Worm (Caenorhabditis elegans) whole organism, young adult: ENCODE measurements around the gene btbd-10.

Experiments used
- ama-1 ChIP-seq, 3 experiments: fragments of 150-350 bp in 1 of 3; sonication (generic microtip) in 2 of 3; optimal IDR thresholded peaks; 2 replicates each; lab custom pipeline; 2014 to 2018; ENCODE audit warnings: missing biosample characterization in 2 of 3, missing genetic modification characterization in 2 of 3, missing genetic modification reagents in 2 of 3
- ceh-91 ChIP-seq: fragments of 200-800 bp; sonication (Bioruptor generic); IDR thresholded peaks from 2 replicates; pipeline ENCODE4 v1.3.6; 2022; ENCODE audit warnings: missing genetic modification reagents, missing genetic modification characterization, missing compliant biosample characterization
- egrh-3 ChIP-seq: fragments of 200-800 bp; sonication (Bioruptor generic); IDR thresholded peaks from 2 replicates; pipeline ENCODE4 v1.3.6; 2022; ENCODE audit warnings: missing genetic modification reagents, missing genetic modification characterization, missing compliant biosample characterization
- rec-8 ChIP-seq, 2 experiments: sonication (generic microtip); optimal IDR thresholded peaks; 2 replicates each; lab custom pipeline; 2016; ENCODE audit warnings: mild to moderate bottlenecking in 2 of 2, missing genetic modification characterization in 2 of 2, missing genetic modification reagents in 2 of 2, missing genotype in 2 of 2, missing biosample characterization in 1 of 2, missing compliant biosample characterization in 1 of 2, moderate library complexity in 1 of 2

- TF ChIP-seq ama-1 (optimal IDR thresholded peaks at IDR 0.05; lab: Kevin White, UChicago) (no peak), ama-1 (GFP tag; optimal IDR thresholded peaks at IDR 0.05; lab: Kevin White, UChicago) (no peak), ceh-91 (no peak), egrh-3 (no peak), rec-8 (tag; optimal IDR thresholded peaks at IDR 0.05; lab: Kevin White, UChicago) (no peak)
These were observed 15.8 kb downstream of the btbd-10 start for ce11 chrII:4920608-4921007.
